Worm (Caenorhabditis elegans) whole organism, L4 larva: ENCODE results near the gene dsb-3.

Source experiments
- D1046.2 ChIP-seq: fragments of 200-800 bp; sonication (Bioruptor generic); IDR thresholded peaks from 2 replicates; pipeline ENCODE4 v1.3.6; 2022; ENCODE audit warnings: missing genetic modification characterization, missing compliant biosample characterization
- F10B5.3 ChIP-seq: sonication (generic microtip); optimal IDR thresholded peaks from 2 replicates; lab custom pipeline; 2016; ENCODE audit warnings: mild to moderate bottlenecking, missing genetic modification characterization, missing compliant biosample characterization
- F44E2.7 ChIP-seq: fragments of 200-800 bp; sonication (Bioruptor generic); IDR thresholded peaks from 2 replicates; pipeline ENCODE4 v2.1.2; 2022; ENCODE audit warnings: missing genetic modification characterization, missing compliant biosample characterization
- F49E8.2 ChIP-seq: sonication (generic microtip); optimal IDR thresholded peaks from 2 replicates; lab custom pipeline; 2016; ENCODE audit warnings: missing compliant biosample characterization, mild to moderate bottlenecking, missing genetic modification characterization, borderline replicate concordance
- T20F7.1 ChIP-seq: fragments of 200-800 bp; sonication (Bioruptor generic); optimal IDR thresholded peaks from 2 replicates; lab custom pipeline; 2018; ENCODE audit warnings: mild to moderate bottlenecking, missing genetic modification characterization, missing compliant biosample characterization
- T26A8.4 ChIP-seq: fragments of 200-800 bp; sonication (Bioruptor generic); IDR thresholded peaks from 2 replicates; pipeline ENCODE4 v1.3.6; 2022; ENCODE audit warnings: missing genetic modification characterization, missing compliant biosample characterization
- Y48G9A.11 ChIP-seq: fragments of 200-800 bp; sonication (Bioruptor generic); IDR thresholded peaks from 2 replicates; pipeline ENCODE4 v1.3.6; 2022; ENCODE audit warnings: missing genetic modification reagents, missing genetic modification characterization, missing compliant biosample characterization
- Y5F2A.4 ChIP-seq: fragments of 200-800 bp; sonication (Bioruptor generic); optimal IDR thresholded peaks from 2 replicates; lab custom pipeline; 2018; ENCODE audit warnings: mild to moderate bottlenecking, missing genetic modification characterization, missing compliant biosample characterization
- ZK337.2 ChIP-seq: fragments of 200-800 bp; sonication (Bioruptor generic); IDR thresholded peaks from 2 replicates; pipeline ENCODE4 v1.3.6; 2022; ENCODE audit warnings: missing genetic modification reagents, missing genetic modification characterization, missing compliant biosample characterization
- ZK546.5 ChIP-seq, 2 experiments: sonication (generic microtip); optimal IDR thresholded peaks; 2 replicates each; lab custom pipeline; 2017; ENCODE audit warnings: missing biosample characterization in 2 of 2, missing genetic modification characterization in 2 of 2
- aha-1 ChIP-seq: fragments of 150-350 bp; peaks from one replicate; lab custom pipeline; 2014; ENCODE audit warnings: missing biosample characterization, missing genetic modification characterization
- aly-2 ChIP-seq: sonication (generic microtip); optimal IDR thresholded peaks from 2 replicates; lab custom pipeline; 2018; ENCODE audit warnings: missing biosample characterization, missing genetic modification characterization
- ama-1 ChIP-seq: fragments of 150-350 bp; optimal IDR thresholded peaks from 2 replicates; lab custom pipeline; 2014; ENCODE audit warnings: inconsistent platforms, mixed read lengths
- ceh-28 ChIP-seq: fragments of 150-350 bp; optimal IDR thresholded peaks from 2 replicates; lab custom pipeline; 2014; ENCODE audit warnings: missing biosample characterization, missing genetic modification reagents, missing genetic modification characterization
- ceh-44 ChIP-seq: fragments of 200-800 bp; sonication (Bioruptor generic); IDR thresholded peaks from 2 replicates; pipeline ENCODE4 v1.3.6; 2022; ENCODE audit warnings: missing genetic modification reagents, missing genetic modification characterization, missing compliant biosample characterization
- cey-2 ChIP-seq: sonication (generic microtip); optimal IDR thresholded peaks from 3 replicates; lab custom pipeline; 2017; ENCODE audit warnings: missing genetic modification characterization, mild to moderate bottlenecking, missing compliant biosample characterization, antibody characterized with exemption, borderline replicate concordance; ENCODE audit not compliant: insufficient read depth
- daf-8 ChIP-seq: fragments of 200-800 bp; sonication (Bioruptor generic); IDR thresholded peaks from 2 replicates; pipeline ENCODE4 v1.3.6; 2022; ENCODE audit warnings: missing genetic modification characterization, missing compliant biosample characterization
- dmd-6 ChIP-seq: fragments of 200-800 bp; sonication (Bioruptor generic); IDR thresholded peaks from 2 replicates; pipeline ENCODE4 v1.3.6; 2022; ENCODE audit warnings: missing genetic modification reagents, missing genetic modification characterization, missing compliant biosample characterization
- dmd-8 ChIP-seq: fragments of 200-800 bp; sonication (Bioruptor generic); IDR thresholded peaks from 2 replicates; pipeline ENCODE4 v1.3.6; 2022; ENCODE audit warnings: missing genetic modification characterization, missing compliant biosample characterization
- dpl-1 ChIP-seq: fragments of 150-350 bp; optimal IDR thresholded peaks from 2 replicates; lab custom pipeline; 2014; ENCODE audit warnings: missing biosample characterization, missing genetic modification reagents, missing genetic modification characterization
- egl-27 ChIP-seq: sonication (generic microtip); optimal IDR thresholded peaks from 3 replicates; lab custom pipeline; 2017; ENCODE audit warnings: missing biosample characterization, missing genetic modification reagents, missing genetic modification characterization
- egl-43 ChIP-seq: fragments of 200-800 bp; sonication (Bioruptor generic); IDR thresholded peaks from 2 replicates; pipeline ENCODE4 v1.3.6; 2022; ENCODE audit warnings: missing genetic modification reagents, missing genetic modification characterization, missing compliant biosample characterization
- fkh-10 ChIP-seq: fragments of 150-350 bp; optimal IDR thresholded peaks from 2 replicates; lab custom pipeline; 2014; ENCODE audit warnings: missing biosample characterization, missing genetic modification reagents, missing genetic modification characterization
- gei-8 ChIP-seq: fragments of 200-800 bp; sonication (Bioruptor generic); optimal IDR thresholded peaks from 2 replicates; lab custom pipeline; 2018; ENCODE audit warnings: mild to moderate bottlenecking, missing genetic modification characterization, missing compliant biosample characterization
- hif-1 ChIP-seq, 2 experiments: sonication (generic microtip); optimal IDR thresholded peaks; 2 replicates each; lab custom pipeline; 2016 to 2017; ENCODE audit warnings: missing compliant biosample characterization in 2 of 2, missing genetic modification characterization in 2 of 2, missing genetic modification reagents in 2 of 2, missing genotype in 2 of 2, mild to moderate bottlenecking in 1 of 2
- hmg-1.1 ChIP-seq: fragments of 200-800 bp; sonication (Bioruptor generic); IDR thresholded peaks from 2 replicates; pipeline ENCODE4 v1.3.6; 2022; ENCODE audit warnings: missing genetic modification reagents, missing genetic modification characterization, missing compliant biosample characterization
- jun-1 ChIP-seq: fragments of 150-350 bp; optimal IDR thresholded peaks from 2 replicates; lab custom pipeline; 2014; ENCODE audit warnings: missing biosample characterization, missing genetic modification reagents, missing genetic modification characterization
- lim-7 ChIP-seq: fragments of 200-800 bp; sonication (Bioruptor generic); IDR thresholded peaks from 2 replicates; pipeline ENCODE4 v1.3.6; 2022; ENCODE audit warnings: missing genetic modification characterization, missing compliant biosample characterization
- lin-1 ChIP-seq: fragments of 200-800 bp; sonication (Bioruptor generic); IDR thresholded peaks from 2 replicates; pipeline ENCODE4 v1.3.6; 2022; ENCODE audit warnings: missing genetic modification reagents, missing genetic modification characterization, missing compliant biosample characterization
- lin-13 ChIP-seq: fragments of 150-350 bp; optimal IDR thresholded peaks from 2 replicates; lab custom pipeline; 2014; ENCODE audit warnings: missing biosample characterization, missing genetic modification reagents, missing genetic modification characterization
- lin-29 ChIP-seq: fragments of 200-800 bp; sonication (Bioruptor generic); IDR thresholded peaks from 2 replicates; pipeline ENCODE4 v1.3.6; 2022; ENCODE audit warnings: missing genetic modification reagents, missing genetic modification characterization, missing compliant biosample characterization
- lin-38 ChIP-seq: fragments of 200-800 bp; sonication (Bioruptor generic); IDR thresholded peaks from 2 replicates; pipeline ENCODE4 v1.3.6; 2022; ENCODE audit warnings: missing genetic modification reagents, missing genetic modification characterization, missing compliant biosample characterization
- lsy-2 ChIP-seq, 2 experiments: fragments of 150-350 bp in 1 of 2; sonication (generic microtip) in 1 of 2; optimal IDR thresholded peaks; 2 replicates each; lab custom pipeline; 2014 to 2017; ENCODE audit warnings: missing biosample characterization in 2 of 2, missing genetic modification characterization in 2 of 2
- madf-9 ChIP-seq: fragments of 200-800 bp; sonication (Bioruptor generic); conservative IDR thresholded peaks from 2 replicates; pipeline ENCODE4 v1.3.6; 2022; ENCODE audit warnings: missing genetic modification reagents, missing genetic modification characterization, missing compliant biosample characterization
- nhr-102 ChIP-seq: sonication (generic microtip); optimal IDR thresholded peaks from 2 replicates; lab custom pipeline; 2016; ENCODE audit warnings: mild to moderate bottlenecking, missing genetic modification characterization, moderate library complexity, missing compliant biosample characterization
- nhr-11 ChIP-seq: fragments of 150-350 bp; optimal IDR thresholded peaks from 2 replicates; lab custom pipeline; 2014; ENCODE audit warnings: missing biosample characterization, missing genetic modification characterization
- nhr-25 ChIP-seq: sonication (generic microtip); optimal IDR thresholded peaks from 2 replicates; lab custom pipeline; 2017; ENCODE audit warnings: missing genetic modification characterization, mild to moderate bottlenecking, missing compliant biosample characterization, antibody characterized with exemption, moderate library complexity, borderline replicate concordance; ENCODE audit not compliant: insufficient read depth
- nhr-42 ChIP-seq: fragments of 200-800 bp; sonication (Bioruptor generic); IDR thresholded peaks from 2 replicates; pipeline ENCODE4 v1.3.6; 2022; ENCODE audit warnings: missing genetic modification characterization, missing compliant biosample characterization
- nhr-76 ChIP-seq: fragments of 150-350 bp; optimal IDR thresholded peaks from 2 replicates; lab custom pipeline; 2014; ENCODE audit warnings: missing biosample characterization, missing genetic modification characterization
- nhr-77 ChIP-seq: fragments of 150-350 bp; optimal IDR thresholded peaks from 2 replicates; lab custom pipeline; 2014; ENCODE audit warnings: missing biosample characterization, missing genetic modification characterization
- rbr-2 ChIP-seq: sonication (generic microtip); optimal IDR thresholded peaks from 2 replicates; lab custom pipeline; 2016; ENCODE audit warnings: missing genotype, missing genetic modification characterization, missing compliant biosample characterization
- skn-1 ChIP-seq: fragments of 150-350 bp; optimal IDR thresholded peaks from 2 replicates; lab custom pipeline; 2014; ENCODE audit warnings: missing biosample characterization, missing genetic modification characterization
- spr-1 ChIP-seq: sonication (generic microtip); optimal IDR thresholded peaks from 2 replicates; lab custom pipeline; 2016; ENCODE audit warnings: mild to moderate bottlenecking, missing genetic modification characterization, missing compliant biosample characterization
- spr-3 ChIP-seq: fragments of 200-800 bp; sonication (Bioruptor generic); optimal IDR thresholded peaks from 2 replicates; lab custom pipeline; 2018; ENCODE audit warnings: mild to moderate bottlenecking, missing genetic modification characterization, missing compliant biosample characterization
- unc-130 ChIP-seq: sonication (generic microtip); optimal IDR thresholded peaks from 2 replicates; lab custom pipeline; 2016; ENCODE audit warnings: missing genetic modification reagents, missing genetic modification characterization, missing compliant biosample characterization
- unc-62 ChIP-seq, 3 experiments: fragments of 150-350 bp in 1 of 3; sonication (generic microtip); optimal IDR thresholded peaks in 2 of 3; peaks in 1 of 3; 1 replicate in 1 of 3; 2 replicates in 2 of 3; lab custom pipeline; 2014 to 2017; ENCODE audit warnings: missing biosample characterization in 3 of 3, missing genetic modification characterization in 3 of 3, missing genetic modification reagents in 3 of 3, missing genotype in 1 of 3
- zfp-3 ChIP-seq: fragments of 200-800 bp; sonication (Bioruptor generic); conservative IDR thresholded peaks from 2 replicates; pipeline ENCODE4 v1.3.6; 2022; ENCODE audit warnings: missing genetic modification reagents, missing genetic modification characterization, missing compliant biosample characterization
- zip-2 ChIP-seq: fragments of 150-350 bp; optimal IDR thresholded peaks from 2 replicates; lab custom pipeline; 2014; ENCODE audit warnings: missing biosample characterization, missing genetic modification characterization
- ztf-11 ChIP-seq: fragments of 150-350 bp; optimal IDR thresholded peaks from 2 replicates; lab custom pipeline; 2014; ENCODE audit warnings: missing biosample characterization, missing genetic modification characterization

Gene dsb-3

ce11 chrIV:7790801-7791588, 31.6 kb upstream of the dsb-3 start, which contains the start of gene rsp-6 (continued):
- TF ChIP-seq ZK337.2 (GFP tag; lab: Robert Waterston, UW) (no peak), ama-1 (peak; percentile 73), dpl-1 (GFP tag; lab: Kevin White, UChicago) (peak; percentile 92), lin-1 (GFP tag; lab: Robert Waterston, UW) (no peak), aha-1 (tag; lab: Kevin White, UChicago) (peak; percentile 96), skn-1 (tag; lab: Kevin White, UChicago) (no peak), hmg-1.1 (GFP tag; lab: Robert Waterston, UW) (peak; percentile 45; the same call in 1 of the 2 replicates), ceh-44 (GFP tag; lab: Robert Waterston, UW) (peak; percentile 56; the same call in 1 of the 2 replicates), lsy-2 (tag; optimal IDR thresholded peaks at IDR 0.05; lab: Kevin White, UChicago) (peak; percentile 97 to 99), madf-9 (GFP tag; lab: Robert Waterston, UW) (peak; percentile 72), aly-2 (tag; lab: Kevin White, UChicago) (no peak), hif-1 (tag; optimal IDR thresholded peaks at IDR 0.05; lab: Kevin White, UChicago) (peak in 1 of 2 experiments; percentile 75), ztf-11 (tag; lab: Kevin White, UChicago) (no peak), lin-38 (peak; percentile 86), egl-27 (no peak), T20F7.1 (peak; percentile 81), ceh-28 (tag; lab: Kevin White, UChicago) (no peak), unc-130 (GFP tag; lab: Kevin White, UChicago) (peak; percentile 74), lim-7 (no peak), dmd-8 (GFP tag; lab: Robert Waterston, UW) (no peak), nhr-11 (tag; lab: Kevin White, UChicago) (peak; percentile 78), F44E2.7 (GFP tag; lab: Robert Waterston, UW) (no peak), rbr-2 (tag; lab: Kevin White, UChicago) (peak; percentile 85), F10B5.3 (tag; lab: Kevin White, UChicago) (no peak), spr-1 (tag; lab: Kevin White, UChicago) (no peak), spr-3 (GFP tag; lab: Kevin White, UChicago) (no peak), Y5F2A.4 (no peak), nhr-102 (tag; lab: Kevin White, UChicago) (peak; percentile 61), jun-1 (tag; lab: Kevin White, UChicago) (peak; percentile 15), fkh-10 (GFP tag; lab: Kevin White, UChicago) (peak; percentile 50), egl-43 (no peak), nhr-42 (no peak), gei-8 (no peak), cey-2 (tag; lab: Kevin White, UChicago) (no peak), zfp-3 (GFP tag; lab: Robert Waterston, UW) (0 out of 2 replicates have a peak, but pooled peaks have one; percentile 33), lin-29 (GFP tag; lab: Robert Waterston, UW) (no peak), D1046.2 (GFP tag; lab: Robert Waterston, UW) (peak; percentile 99), nhr-25 (peak; percentile 29), nhr-76 (tag; lab: Kevin White, UChicago) (no peak), lin-13 (GFP tag; lab: Kevin White, UChicago) (peak; percentile 75), daf-8 (GFP tag; lab: Robert Waterston, UW) (no peak), Y48G9A.11 (GFP tag; lab: Robert Waterston, UW) (peak; percentile 18; the same call in 1 of the 2 replicates), F49E8.2 (no peak), nhr-77 (tag; lab: Kevin White, UChicago) (peak; percentile 78), T26A8.4 (peak; percentile 69), zip-2 (tag; lab: Kevin White, UChicago) (no peak), unc-62 (GFP tag; optimal IDR thresholded peaks at IDR 0.05 in 1 of 2; lab: Kevin White, UChicago) (peak in 1 of 2 experiments; percentile 17), unc-62 (tag; optimal IDR thresholded peaks at IDR 0.05; lab: Kevin White, UChicago) (no peak), ZK546.5 (tag; optimal IDR thresholded peaks at IDR 0.05; lab: Kevin White, UChicago) (no peak), dmd-6 (GFP tag; lab: Robert Waterston, UW) (peak; percentile 26; the same call in 1 of the 2 replicates)
